Worm (Caenorhabditis elegans): ENCODE results near the gene srh-129.

Gene srh-129

ce11 chrV:5143785-5144184 is at the start of gene srh-129:
TSS of gene srh-129 (minus strand) at chrV:5143885.
- TF ChIP-seq nhr-41 (GFP tag; IDR thresholded peaks at IDR 0.05) (no peak), gei-8 (GFP tag; optimal IDR thresholded peaks at IDR 0.05) (no peak), lin-15B (tag; optimal IDR thresholded peaks at IDR 0.05) (no peak), ztf-7 (tag; optimal IDR thresholded peaks at IDR 0.05) (no peak), mep-1 (tag; optimal IDR thresholded peaks at IDR 0.05) (no peak), zip-11 (GFP tag; IDR thresholded peaks at IDR 0.05) (no peak), madf-9 (GFP tag; conservative IDR thresholded peaks at IDR 0.05) (no peak), unc-62 (GFP tag; optimal IDR thresholded peaks at IDR 0.05 in 1 of 2) (no peak), unc-62 (tag; optimal IDR thresholded peaks at IDR 0.05) (no peak), Y5F2A.4 (GFP tag; optimal IDR thresholded peaks at IDR 0.05) (no peak), F44E2.7 (GFP tag; IDR thresholded peaks at IDR 0.05) (no peak), arid-1 (GFP tag; conservative IDR thresholded peaks at IDR 0.05) (no peak), nhr-6 (tag; optimal IDR thresholded peaks at IDR 0.05) (no peak), nhr-10 (tag; optimal IDR thresholded peaks at IDR 0.05) (no peak), set-16 (GFP tag; IDR thresholded peaks at IDR 0.05) (no peak), nhr-77 (tag; optimal IDR thresholded peaks at IDR 0.05) (no peak), zip-2 (tag; optimal IDR thresholded peaks at IDR 0.05) (no peak), ceh-28 (tag; optimal IDR thresholded peaks at IDR 0.05) (no peak), F49E8.2 (tag; optimal IDR thresholded peaks at IDR 0.05; ENCODE audit: borderline replicate concordance) (no peak)

DNA sequence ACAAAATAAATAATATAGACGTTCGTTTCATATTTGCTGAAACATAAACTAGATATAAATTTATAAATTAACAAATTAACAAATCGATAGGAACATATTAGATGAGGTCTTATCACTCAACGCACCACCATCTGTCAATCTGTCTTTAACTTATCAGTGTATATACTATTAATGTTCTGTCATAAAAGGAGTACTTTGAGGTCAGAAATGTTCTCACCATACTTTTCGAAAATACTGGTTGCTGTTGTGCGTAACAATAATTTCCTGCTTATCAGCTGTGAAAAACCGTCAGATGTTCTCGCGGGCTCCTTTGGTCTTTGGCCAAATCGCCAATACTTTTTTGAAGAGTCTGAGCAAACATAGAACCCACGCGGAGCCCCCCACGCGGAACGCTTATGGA is 48.8 kb upstream of the srh-129 start, which contains the start of gene C03A7.13:
TSS of gene C03A7.13 (minus strand) at position 43 of the 400 bp plus-strand sequence.
- TF ChIP-seq zfp-2 (tag; optimal IDR thresholded peaks at IDR 0.05): no peak
- peak; percentile 77 for TF ChIP-seq hlh-11 (tag; optimal IDR thresholded peaks at IDR 0.05)
- no peak for TF ChIP-seq lsy-2 (tag; optimal IDR thresholded peaks at IDR 0.05)
- no peak for TF ChIP-seq egl-27 (tag; optimal IDR thresholded peaks at IDR 0.05)
- 0 out of 2 replicates have a peak, but pooled peaks have one; percentile 20 for TF ChIP-seq ceh-20 (GFP tag; IDR thresholded peaks at IDR 0.05)
- peak in 1 of 2 experiments; percentile 40 for TF ChIP-seq daf-16 (GFP tag; optimal IDR thresholded peaks at IDR 0.05)
- TF ChIP-seq daf-16 (tag; optimal IDR thresholded peaks at IDR 0.05): peak; percentile 89
- no peak for TF ChIP-seq Y5F2A.4 (GFP tag; optimal IDR thresholded peaks at IDR 0.05)
- TF ChIP-seq ces-1 (GFP tag; optimal IDR thresholded peaks at IDR 0.05): no peak
- TF ChIP-seq dve-1 (tag; optimal IDR thresholded peaks at IDR 0.05; ENCODE audit: insufficient read depth): peak; percentile 93
- TF ChIP-seq ctbp-1 (GFP tag; IDR thresholded peaks at IDR 0.05): no peak
- no peak for TF ChIP-seq rbr-2 (tag; optimal IDR thresholded peaks at IDR 0.05)
- TF ChIP-seq nhr-237 (tag; optimal IDR thresholded peaks at IDR 0.05): no peak
- TF ChIP-seq ceh-44 (GFP tag; IDR thresholded peaks at IDR 0.05): no peak
- no peak for TF ChIP-seq ceh-82 (tag; optimal IDR thresholded peaks at IDR 0.05)
- no peak for TF ChIP-seq nhr-25 (tag; optimal IDR thresholded peaks at IDR 0.05; ENCODE audit: borderline replicate concordance, insufficient read depth)
- no peak for TF ChIP-seq Y105C5A.15 (GFP tag; IDR thresholded peaks at IDR 0.05)
- TF ChIP-seq nhr-10 (tag; optimal IDR thresholded peaks at IDR 0.05): no peak
- no peak for TF ChIP-seq saeg-2 (GFP tag; IDR thresholded peaks at IDR 0.05)
- peak in 1 of 2 experiments; percentile 2 for TF ChIP-seq unc-62 (GFP tag; optimal IDR thresholded peaks at IDR 0.05 in 1 of 2)
- no peak for TF ChIP-seq unc-62 (tag; optimal IDR thresholded peaks at IDR 0.05)
- no peak for TF ChIP-seq mes-2 (tag; optimal IDR thresholded peaks at IDR 0.05; ENCODE audit: poor library complexity, severe bottlenecking)
- TF ChIP-seq unc-130 (GFP tag; optimal IDR thresholded peaks at IDR 0.05): no peak
- no peak for TF ChIP-seq fos-1 (tag; optimal IDR thresholded peaks at IDR 0.05)
- no peak for TF ChIP-seq lin-29 (GFP tag; IDR thresholded peaks at IDR 0.05)
- peak; percentile 81 for TF ChIP-seq nhr-48 (tag; optimal IDR thresholded peaks at IDR 0.05)
- TF ChIP-seq ztf-11 (tag; optimal IDR thresholded peaks at IDR 0.05): no peak
- TF ChIP-seq lim-7 (GFP tag; IDR thresholded peaks at IDR 0.05): no peak
- no peak for TF ChIP-seq zfp-3 (GFP tag; conservative IDR thresholded peaks at IDR 0.05)
- TF ChIP-seq mdl-1 (tag; optimal IDR thresholded peaks at IDR 0.05): no peak
- TF ChIP-seq fkh-10 (GFP tag; optimal IDR thresholded peaks at IDR 0.05): no peak
- TF ChIP-seq nhr-77 (tag; optimal IDR thresholded peaks at IDR 0.05): peak; percentile 86
- no peak for TF ChIP-seq ZK337.2 (GFP tag; IDR thresholded peaks at IDR 0.05)
- no peak for TF ChIP-seq F10B5.3 (tag; optimal IDR thresholded peaks at IDR 0.05)
- TF ChIP-seq ceh-32 (tag; optimal IDR thresholded peaks at IDR 0.05; ENCODE audit: poor library complexity): no peak
- TF ChIP-seq cey-2 (tag; optimal IDR thresholded peaks at IDR 0.05; ENCODE audit: borderline replicate concordance, insufficient read depth): no peak
- TF ChIP-seq unc-39 (tag; optimal IDR thresholded peaks at IDR 0.05): no peak
